Worm (Caenorhabditis elegans) whole organism, L2 larva: Measurements from ENCODE around the gene kin-2.

ENCODE experiments used
- ceh-82 ChIP-seq: fragments of 150-350 bp; optimal IDR thresholded peaks from 2 replicates; lab custom pipeline; 2014; ENCODE audit warnings: missing biosample characterization, missing genetic modification characterization
- egl-27 ChIP-seq: sonication (generic microtip); optimal IDR thresholded peaks from 3 replicates; lab custom pipeline; 2017; ENCODE audit warnings: missing biosample characterization, missing genetic modification reagents, missing genetic modification characterization
- lin-39 ChIP-seq: fragments of 150-350 bp; optimal IDR thresholded peaks from 2 replicates; lab custom pipeline; 2014; ENCODE audit warnings: missing biosample characterization, missing genetic modification reagents, missing genetic modification characterization
- nhr-10 ChIP-seq: sonication (generic microtip); optimal IDR thresholded peaks from 2 replicates; lab custom pipeline; 2017; ENCODE audit warnings: missing biosample characterization, missing genetic modification characterization
- nhr-11 ChIP-seq: fragments of 150-350 bp; optimal IDR thresholded peaks from 2 replicates; lab custom pipeline; 2014; ENCODE audit warnings: missing biosample characterization, missing genetic modification characterization
- nhr-77 ChIP-seq: fragments of 150-350 bp; optimal IDR thresholded peaks from 2 replicates; lab custom pipeline; 2014; ENCODE audit warnings: missing biosample characterization, missing genetic modification characterization
- snpc-4 ChIP-seq: fragments of 150-350 bp; optimal IDR thresholded peaks from 2 replicates; lab custom pipeline; 2014; ENCODE audit warnings: missing biosample characterization, missing genetic modification characterization
- unc-62 ChIP-seq: fragments of 150-350 bp; optimal IDR thresholded peaks from 2 replicates; lab custom pipeline; 2014; ENCODE audit warnings: missing biosample characterization, missing genetic modification reagents, missing genetic modification characterization

- no peak for TF ChIP-seq unc-62 (GFP tag; lab: Kevin White, UChicago)
- TF ChIP-seq lin-39 (tag; lab: Kevin White, UChicago): no peak
- no peak for TF ChIP-seq snpc-4 (tag; lab: Kevin White, UChicago)
- no peak for TF ChIP-seq egl-27 (tag; lab: Kevin White, UChicago)
- no peak for TF ChIP-seq nhr-77 (tag; lab: Kevin White, UChicago)
- TF ChIP-seq nhr-11 (tag; lab: Kevin White, UChicago): no peak
- TF ChIP-seq nhr-10 (tag; lab: Kevin White, UChicago): no peak
- no peak for TF ChIP-seq ceh-82 (tag; lab: Kevin White, UChicago)
Measured at ce11 chrX:6015096-6015495, 37.4 kb upstream of the kin-2 start, which contains the start of gene C09B8.8.
